Worm (Caenorhabditis elegans): ENCODE data around the gene sel-13.

DNA sequence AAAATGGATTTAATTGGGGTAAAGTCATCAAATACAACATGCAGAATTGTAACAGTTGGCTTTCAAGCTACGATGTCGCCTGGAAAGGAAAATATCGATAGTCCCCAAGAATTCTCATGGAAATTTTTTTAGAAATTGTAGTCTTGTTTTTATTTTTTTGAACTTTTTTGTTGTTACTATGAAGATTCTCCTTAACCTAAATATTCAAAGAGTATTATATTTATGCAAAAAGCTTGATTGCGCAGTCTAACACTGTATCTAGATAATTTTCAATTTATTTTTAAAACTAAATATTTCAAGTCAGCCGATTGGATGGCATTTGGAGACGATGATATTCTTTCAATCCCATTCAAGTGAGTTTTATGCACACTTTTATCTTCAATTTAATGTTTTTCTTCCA lies 5.2 kb upstream of the sel-13 start, which contains the start of gene pgap-2:
- TF ChIP-seq nhr-237 (tag; optimal IDR thresholded peaks at IDR 0.05) (no peak), nhr-76 (tag; optimal IDR thresholded peaks at IDR 0.05) (no peak), elt-1 (tag; optimal IDR thresholded peaks at IDR 0.05; ENCODE audit: borderline replicate concordance, insufficient read depth) (no peak), ztf-11 (tag; optimal IDR thresholded peaks at IDR 0.05) (no peak), snpc-4 (tag; optimal IDR thresholded peaks at IDR 0.05) (no peak), ham-2 (GFP tag; optimal IDR thresholded peaks at IDR 0.05) (no peak), unc-62 (GFP tag; optimal IDR thresholded peaks at IDR 0.05) (no peak), M03D4.4 (tag; optimal IDR thresholded peaks at IDR 0.05) (no peak), cnd-1 (tag; optimal IDR thresholded peaks at IDR 0.05) (no peak), lsy-2 (tag; optimal IDR thresholded peaks at IDR 0.05) (no peak), elt-3 (tag; optimal IDR thresholded peaks at IDR 0.05) (no peak), ceh-39 (tag; optimal IDR thresholded peaks at IDR 0.05) (no peak), flh-1 (GFP tag; optimal IDR thresholded peaks at IDR 0.05) (no peak), zip-8 (tag; optimal IDR thresholded peaks at IDR 0.05) (no peak)
